Worm (Caenorhabditis elegans) whole organism, early embryonic: ENCODE measurements around the gene rsp-8.

Source experiments
- B0310.2 ChIP-seq: sonication (generic microtip); optimal IDR thresholded peaks from 2 replicates; lab custom pipeline; 2016; ENCODE audit warnings: mild to moderate bottlenecking, missing genetic modification characterization, missing compliant biosample characterization
- ama-1 ChIP-seq: fragments of 150-350 bp; optimal IDR thresholded peaks from 2 replicates; lab custom pipeline; 2014
- ceh-13 ChIP-seq: fragments of 200-800 bp; sonication (Bioruptor generic); optimal IDR thresholded peaks from 2 replicates; lab custom pipeline; 2018; ENCODE audit warnings: mild to moderate bottlenecking, missing genetic modification characterization, missing compliant biosample characterization

DNA sequence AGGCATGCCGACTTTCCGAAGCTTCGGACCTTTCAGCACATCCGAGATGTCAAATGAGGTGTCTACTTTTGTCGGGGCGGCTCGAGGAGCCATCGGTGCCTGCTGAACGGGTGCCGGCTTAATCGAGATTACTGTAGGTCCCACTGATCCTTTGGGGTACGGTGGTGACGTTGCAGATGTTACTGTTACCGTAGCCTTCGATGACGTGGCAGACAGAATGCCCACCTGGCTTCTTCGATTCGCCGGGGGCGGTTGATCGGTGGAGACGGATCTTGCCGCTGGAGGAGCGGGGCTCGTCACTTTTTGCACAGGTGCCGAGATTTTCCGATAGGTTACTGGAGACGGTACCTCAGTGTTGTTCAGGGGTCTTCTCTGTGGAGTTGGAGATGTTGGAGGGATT is 45.4 kb downstream of the rsp-8 start:
- TF ChIP-seq B0310.2 (tag; lab: Kevin White, UChicago) (no peak), ama-1 (lab: Kevin White, UChicago) (no peak), ceh-13 (GFP tag; lab: Kevin White, UChicago) (no peak)
